Worm (Caenorhabditis elegans): ENCODE results near the gene lin-52.
A peak's percentile ranks its signal among the peaks of the same experiment; 100 is the strongest.

Gene lin-52

ce11 chrIII:9826005-9826404, 1.5 kb upstream of the lin-52 start:
- TF ChIP-seq snpc-4 (tag; optimal IDR thresholded peaks at IDR 0.05) (peak; percentile 16), hmg-11 (tag; optimal IDR thresholded peaks at IDR 0.05) (peak; percentile 2), jun-1 (tag; optimal IDR thresholded peaks at IDR 0.05) (peak; percentile 62), lsy-12 (tag; optimal IDR thresholded peaks at IDR 0.05) (peak; percentile 28), lin-39 (tag; optimal IDR thresholded peaks at IDR 0.05) (peak; percentile 36), nfya-1 (tag; optimal IDR thresholded peaks at IDR 0.05; ENCODE audit: insufficient read depth) (peak; percentile 56), skn-1 (tag; optimal IDR thresholded peaks at IDR 0.05) (peak; percentile 3), elt-2 (tag; optimal IDR thresholded peaks at IDR 0.05) (peak; percentile 27), pqm-1 (tag; optimal IDR thresholded peaks at IDR 0.05) (peak; percentile 7), aly-2 (tag; optimal IDR thresholded peaks at IDR 0.05) (no peak), nhr-67 (tag; optimal IDR thresholded peaks at IDR 0.05) (no peak), unc-62 (GFP tag; optimal IDR thresholded peaks at IDR 0.05) (no peak), ama-1 (optimal IDR thresholded peaks at IDR 0.05) (peak; percentile 93), pha-4 (tag; optimal IDR thresholded peaks at IDR 0.05) (peak; percentile 89), nhr-43 (tag; optimal IDR thresholded peaks at IDR 0.05; ENCODE audit: poor library complexity, severe bottlenecking) (peak; percentile 11), fkh-10 (GFP tag; optimal IDR thresholded peaks at IDR 0.05) (no peak), lin-15B (tag; optimal IDR thresholded peaks at IDR 0.05) (peak; percentile 11)

DNA sequence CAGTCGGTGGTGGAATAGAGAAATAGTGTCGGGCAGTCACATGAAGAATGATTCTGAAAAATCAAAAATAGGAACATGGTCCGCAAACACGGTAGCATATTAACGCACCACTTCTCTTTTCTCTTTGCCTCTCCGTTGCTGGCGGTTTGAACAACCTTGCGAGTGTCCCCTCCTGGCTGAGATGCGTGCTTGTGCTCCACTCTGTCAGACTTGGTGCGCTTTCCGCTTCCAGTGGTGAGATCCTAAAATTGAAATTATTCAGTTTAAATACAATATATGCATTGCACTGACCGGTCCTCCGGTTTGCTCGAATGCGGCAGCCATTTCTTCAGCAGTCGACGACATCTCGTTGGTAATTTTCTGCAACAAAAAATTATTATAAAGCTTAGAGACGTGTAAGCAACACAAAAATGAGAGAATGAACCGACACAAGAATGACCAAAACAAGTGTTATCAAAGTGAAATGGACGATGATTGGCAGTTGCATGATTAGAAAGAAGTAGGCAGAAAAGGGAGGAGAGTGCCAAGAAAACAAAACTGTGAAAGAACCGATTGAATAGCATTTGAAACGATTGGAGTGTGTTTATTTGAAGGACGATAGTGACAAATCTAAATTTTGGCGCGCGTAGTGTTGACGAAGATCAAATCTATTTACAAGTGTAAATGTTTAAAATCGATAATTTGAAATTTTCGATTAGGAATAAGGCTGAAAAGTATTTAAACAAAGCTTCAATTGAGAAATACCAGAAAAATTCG, 701 bp upstream of the lin-52 start, which contains the start of gene ZK632.9:
TSS of gene ZK632.9 (minus strand) at position 360 of the 756 bp plus-strand sequence.
- peak; percentile 28 for TF ChIP-seq elt-2 (tag; optimal IDR thresholded peaks at IDR 0.05)
- TF ChIP-seq tbx-2 (tag; optimal IDR thresholded peaks at IDR 0.05), result no peak
- no peak for TF ChIP-seq skn-1 (tag; optimal IDR thresholded peaks at IDR 0.05)
- TF ChIP-seq ama-1 (optimal IDR thresholded peaks at IDR 0.05), result peak; percentile 57
- no peak for TF ChIP-seq nhr-77 (tag; optimal IDR thresholded peaks at IDR 0.05)
- TF ChIP-seq snpc-4 (tag; optimal IDR thresholded peaks at IDR 0.05), result no peak
- no peak for TF ChIP-seq ceh-9 (tag; optimal IDR thresholded peaks at IDR 0.05)
- TF ChIP-seq nhr-237 (tag; optimal IDR thresholded peaks at IDR 0.05), result no peak
- no peak for TF ChIP-seq aly-2 (tag; optimal IDR thresholded peaks at IDR 0.05)
- peak; percentile 31 for TF ChIP-seq ceh-28 (tag; optimal IDR thresholded peaks at IDR 0.05)
- no peak for TF ChIP-seq hmg-11 (tag; optimal IDR thresholded peaks at IDR 0.05)
- TF ChIP-seq nhr-67 (tag; optimal IDR thresholded peaks at IDR 0.05), result no peak
- TF ChIP-seq ztf-4 (tag; optimal IDR thresholded peaks at IDR 0.05), result peak; percentile 13
- TF ChIP-seq zag-1 (tag; optimal IDR thresholded peaks at IDR 0.05), result no peak
- TF ChIP-seq nhr-28 (tag; optimal IDR thresholded peaks at IDR 0.05), result no peak
- no peak for TF ChIP-seq fos-1 (tag; optimal IDR thresholded peaks at IDR 0.05)
- no peak for TF ChIP-seq nhr-43 (tag; optimal IDR thresholded peaks at IDR 0.05; ENCODE audit: poor library complexity, severe bottlenecking)
- peak; percentile 21 for TF ChIP-seq nfya-1 (tag; optimal IDR thresholded peaks at IDR 0.05; ENCODE audit: insufficient read depth)
- TF ChIP-seq mdl-1 (tag; optimal IDR thresholded peaks at IDR 0.05), result no peak

DNA sequence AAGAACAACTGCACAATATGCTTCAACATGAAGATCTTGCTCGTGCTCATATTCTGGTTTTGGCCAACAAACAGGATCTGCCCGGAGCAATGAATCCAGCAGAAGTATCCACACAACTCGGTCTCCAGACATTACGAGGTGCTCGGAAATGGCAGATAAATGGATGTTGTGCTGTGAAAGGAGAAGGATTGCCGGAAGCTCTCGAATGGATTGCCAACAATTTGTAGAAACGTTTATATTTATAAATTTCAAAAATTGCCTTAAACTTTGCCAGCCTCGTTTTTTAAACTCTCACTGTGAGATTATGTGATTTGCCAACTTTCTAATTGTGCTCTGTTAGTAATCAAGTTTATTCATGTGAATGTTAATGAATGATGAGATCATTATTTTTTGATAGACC, 802 bp downstream of the lin-52 start:
- no peak for TF ChIP-seq ama-1 (optimal IDR thresholded peaks at IDR 0.05)
- no peak for TF ChIP-seq R02D3.7 (tag; optimal IDR thresholded peaks at IDR 0.05)
- TF ChIP-seq ztf-11 (tag; optimal IDR thresholded peaks at IDR 0.05), result no peak
- no peak for TF ChIP-seq jun-1 (tag; optimal IDR thresholded peaks at IDR 0.05)

DNA sequence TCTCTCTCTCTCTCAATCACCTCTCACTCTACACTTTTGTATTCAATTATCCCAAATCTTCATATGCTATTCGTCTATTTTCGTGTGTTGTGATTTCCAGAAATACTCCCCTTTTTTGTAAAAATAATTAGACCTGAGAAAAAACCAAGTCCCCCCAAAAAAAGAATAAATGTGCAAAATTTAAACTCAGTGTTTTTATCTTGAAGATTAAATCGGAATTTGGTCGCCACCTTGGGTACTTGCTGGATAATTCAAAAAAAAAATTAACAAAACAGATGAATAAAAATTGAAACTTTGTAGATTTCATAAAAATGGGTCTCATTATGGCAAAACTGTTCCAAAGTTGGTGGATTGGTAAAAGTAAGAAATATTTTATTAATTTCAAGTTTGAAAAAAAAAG, 1.6 kb downstream of the lin-52 start, which contains the start of gene arl-5:
TSS of gene arl-5 (plus strand) at position 301 of the 400 bp plus-strand sequence.
- no peak for TF ChIP-seq nhr-28 (tag; optimal IDR thresholded peaks at IDR 0.05)

DNA sequence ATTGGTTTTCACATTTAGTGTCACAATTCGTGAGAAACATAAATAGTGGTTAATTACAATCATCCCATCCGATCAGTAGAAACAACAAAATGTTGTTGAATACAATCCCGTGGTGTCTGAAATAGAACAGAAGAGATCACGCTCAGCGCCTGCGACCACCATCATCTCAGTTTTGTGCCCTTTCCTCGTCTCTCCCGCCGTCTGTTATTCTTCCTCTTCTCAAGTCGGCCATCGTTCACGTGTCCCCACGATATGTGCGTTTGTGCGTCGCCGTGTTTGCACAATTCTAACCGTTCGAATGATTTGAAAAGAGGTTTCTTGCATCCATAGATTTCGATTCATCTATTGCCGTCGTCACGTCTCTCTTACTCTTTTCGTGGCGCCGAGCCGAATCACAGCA, 5.8 kb downstream of the lin-52 start, which contains the start of gene panl-3:
TSS of gene panl-3 (plus strand) at position 294 of the 400 bp plus-strand sequence.
- TF ChIP-seq elt-1 (tag; optimal IDR thresholded peaks at IDR 0.05), result peak; percentile 27
- peak; percentile 14 for TF ChIP-seq nhr-43 (tag; optimal IDR thresholded peaks at IDR 0.05; ENCODE audit: poor library complexity, severe bottlenecking)
- TF ChIP-seq pha-4 (tag; optimal IDR thresholded peaks at IDR 0.05), result peak; percentile 48
- no peak for TF ChIP-seq eor-1 (tag; optimal IDR thresholded peaks at IDR 0.05)
- TF ChIP-seq ceh-16 (tag; optimal IDR thresholded peaks at IDR 0.05), result no peak
- peak; percentile 78 for TF ChIP-seq egl-5 (tag; optimal IDR thresholded peaks at IDR 0.05)
- peak; percentile 47 for TF ChIP-seq mml-1 (tag; optimal IDR thresholded peaks at IDR 0.05)
- TF ChIP-seq hmg-11 (tag; optimal IDR thresholded peaks at IDR 0.05), result peak; percentile 54
- TF ChIP-seq lin-15B (tag; optimal IDR thresholded peaks at IDR 0.05), result peak; percentile 56
- TF ChIP-seq nhr-77 (tag; optimal IDR thresholded peaks at IDR 0.05), result no peak
- TF ChIP-seq lsy-12 (tag; optimal IDR thresholded peaks at IDR 0.05), result peak; percentile 54
- no peak for TF ChIP-seq ZK546.5 (tag; optimal IDR thresholded peaks at IDR 0.05)
- TF ChIP-seq nfya-1 (tag; optimal IDR thresholded peaks at IDR 0.05; ENCODE audit: insufficient read depth), result peak; percentile 74
- peak; percentile 36 for TF ChIP-seq mdl-1 (tag; optimal IDR thresholded peaks at IDR 0.05)
- peak; percentile 75 for TF ChIP-seq lin-39 (tag; optimal IDR thresholded peaks at IDR 0.05)
- TF ChIP-seq nhr-23 (tag; optimal IDR thresholded peaks at IDR 0.05), result peak; percentile 68
- TF ChIP-seq nhr-237 (tag; optimal IDR thresholded peaks at IDR 0.05), result no peak
- TF ChIP-seq nhr-25 (tag; optimal IDR thresholded peaks at IDR 0.05), result peak; percentile 79
- peak; percentile 26 for TF ChIP-seq elt-2 (tag; optimal IDR thresholded peaks at IDR 0.05)
- peak; percentile 60 for TF ChIP-seq ama-1 (optimal IDR thresholded peaks at IDR 0.05)
- TF ChIP-seq ceh-28 (tag; optimal IDR thresholded peaks at IDR 0.05), result no peak
- TF ChIP-seq snpc-4 (tag; optimal IDR thresholded peaks at IDR 0.05), result peak; percentile 20
- no peak for TF ChIP-seq pqm-1 (tag; optimal IDR thresholded peaks at IDR 0.05)
- TF ChIP-seq fkh-2 (tag; optimal IDR thresholded peaks at IDR 0.05), result no peak

Data from whole organism, L3 larva.